Worm (Caenorhabditis elegans) whole organism, L2 larva: ENCODE data around the gene srj-20.
A peak's percentile ranks its signal among the peaks of the same experiment; 100 is the strongest.

Experiments
- C34F6.9 ChIP-seq: fragments of 150-350 bp; optimal IDR thresholded peaks from 2 replicates; lab custom pipeline; 2014; ENCODE audit warnings: missing biosample characterization, missing genetic modification characterization
- R02D3.7 ChIP-seq: fragments of 150-350 bp; optimal IDR thresholded peaks from 2 replicates; lab custom pipeline; 2014; ENCODE audit warnings: missing biosample characterization, missing genetic modification characterization
- Y55F3AM.14 ChIP-seq: fragments of 200-800 bp; sonication (Bioruptor generic); optimal IDR thresholded peaks from 2 replicates; lab custom pipeline; 2018; ENCODE audit warnings: mild to moderate bottlenecking, missing genetic modification characterization, missing compliant biosample characterization
- ZK546.5 ChIP-seq: sonication (generic microtip); optimal IDR thresholded peaks from 2 replicates; lab custom pipeline; 2017; ENCODE audit warnings: missing biosample characterization, missing genetic modification characterization
- alr-1 ChIP-seq: fragments of 150-350 bp; optimal IDR thresholded peaks from 2 replicates; lab custom pipeline; 2014; ENCODE audit warnings: missing biosample characterization, missing genetic modification characterization
- aly-2 ChIP-seq: fragments of 150-350 bp; optimal IDR thresholded peaks from 2 replicates; lab custom pipeline; 2014; ENCODE audit warnings: missing biosample characterization, missing genetic modification characterization
- ama-1 ChIP-seq: fragments of 150-350 bp; optimal IDR thresholded peaks from 2 replicates; lab custom pipeline; 2018; ENCODE audit warnings: inconsistent platforms
- blmp-1 ChIP-seq: sonication (generic microtip); optimal IDR thresholded peaks from 2 replicates; lab custom pipeline; 2017; ENCODE audit warnings: missing genetic modification characterization, mild to moderate bottlenecking, missing compliant biosample characterization, antibody characterized with exemption, moderate library complexity; ENCODE audit not compliant: insufficient read depth
- ceh-16 ChIP-seq: fragments of 150-350 bp; optimal IDR thresholded peaks from 2 replicates; lab custom pipeline; 2014; ENCODE audit warnings: missing biosample characterization, missing genetic modification characterization
- crh-2 ChIP-seq: sonication (generic microtip); optimal IDR thresholded peaks from 2 replicates; lab custom pipeline; 2017; ENCODE audit warnings: missing biosample characterization, missing genetic modification characterization
- dmd-4 ChIP-seq: sonication (generic microtip); optimal IDR thresholded peaks from 2 replicates; lab custom pipeline; 2017; ENCODE audit warnings: missing biosample characterization, missing genetic modification characterization
- egl-27 ChIP-seq: sonication (generic microtip); optimal IDR thresholded peaks from 3 replicates; lab custom pipeline; 2017; ENCODE audit warnings: missing biosample characterization, missing genetic modification reagents, missing genetic modification characterization
- elt-1 ChIP-seq: fragments of 150-350 bp; optimal IDR thresholded peaks from 2 replicates; lab custom pipeline; 2014; ENCODE audit warnings: missing biosample characterization, missing genetic modification characterization
- elt-3 ChIP-seq: sonication (generic microtip); optimal IDR thresholded peaks from 2 replicates; lab custom pipeline; 2017; ENCODE audit warnings: missing biosample characterization, missing genetic modification characterization
- fos-1 ChIP-seq: fragments of 150-350 bp; optimal IDR thresholded peaks from 2 replicates; lab custom pipeline; 2014; ENCODE audit warnings: missing biosample characterization, missing genetic modification characterization
- gmeb-1 ChIP-seq: fragments of 150-350 bp; optimal IDR thresholded peaks from 2 replicates; lab custom pipeline; 2014; ENCODE audit warnings: missing biosample characterization, missing genetic modification characterization
- lin-11 ChIP-seq: fragments of 150-350 bp; sonication (generic microtip); optimal IDR thresholded peaks from 2 replicates; lab custom pipeline; 2014; ENCODE audit warnings: missing biosample characterization, missing genetic modification characterization, inconsistent platforms, mixed read lengths
- lin-13 ChIP-seq: fragments of 150-350 bp; optimal IDR thresholded peaks from 2 replicates; lab custom pipeline; 2014; ENCODE audit warnings: missing biosample characterization, missing genetic modification reagents, missing genetic modification characterization
- lin-39 ChIP-seq: fragments of 150-350 bp; optimal IDR thresholded peaks from 2 replicates; lab custom pipeline; 2014; ENCODE audit warnings: missing biosample characterization, missing genetic modification reagents, missing genetic modification characterization
- lsy-2 ChIP-seq, 2 experiments: fragments of 150-350 bp in 1 of 2; sonication (generic microtip) in 1 of 2; optimal IDR thresholded peaks; 2 replicates each; lab custom pipeline; 2014 to 2017; ENCODE audit warnings: missing biosample characterization in 2 of 2, missing genetic modification characterization in 2 of 2
- mab-5 ChIP-seq: fragments of 150-350 bp; optimal IDR thresholded peaks from 2 replicates; lab custom pipeline; 2014; ENCODE audit warnings: missing biosample characterization, missing genetic modification characterization
- mbf-1 ChIP-seq: sonication (generic microtip); optimal IDR thresholded peaks from 2 replicates; lab custom pipeline; 2017; ENCODE audit warnings: missing biosample characterization, missing genetic modification characterization
- mdl-1 ChIP-seq, 2 experiments: fragments of 150-350 bp in 1 of 2; sonication (generic microtip) in 1 of 2; optimal IDR thresholded peaks; 2 replicates each; lab custom pipeline; 2017; ENCODE audit warnings: missing biosample characterization in 2 of 2, missing genetic modification characterization in 2 of 2
- nhr-10 ChIP-seq: sonication (generic microtip); optimal IDR thresholded peaks from 2 replicates; lab custom pipeline; 2017; ENCODE audit warnings: missing biosample characterization, missing genetic modification characterization
- nhr-11 ChIP-seq: fragments of 150-350 bp; optimal IDR thresholded peaks from 2 replicates; lab custom pipeline; 2014; ENCODE audit warnings: missing biosample characterization, missing genetic modification characterization
- nhr-12 ChIP-seq: fragments of 150-350 bp; optimal IDR thresholded peaks from 2 replicates; lab custom pipeline; 2014; ENCODE audit warnings: missing biosample characterization, missing genetic modification characterization
- nhr-129 ChIP-seq: fragments of 150-350 bp; optimal IDR thresholded peaks from 2 replicates; lab custom pipeline; 2014; ENCODE audit warnings: missing biosample characterization, missing genetic modification characterization
- nhr-21 ChIP-seq: fragments of 150-350 bp; optimal IDR thresholded peaks from 2 replicates; lab custom pipeline; 2014; ENCODE audit warnings: missing biosample characterization, missing genetic modification characterization
- nhr-23 ChIP-seq: fragments of 150-350 bp; optimal IDR thresholded peaks from 2 replicates; lab custom pipeline; 2014; ENCODE audit warnings: missing biosample characterization, missing genetic modification reagents, missing genetic modification characterization
- nhr-237 ChIP-seq: fragments of 150-350 bp; optimal IDR thresholded peaks from 2 replicates; lab custom pipeline; 2014; ENCODE audit warnings: missing biosample characterization, missing genetic modification characterization
- nhr-25 ChIP-seq: fragments of 150-350 bp; sonication (generic microtip); optimal IDR thresholded peaks from 3 replicates; lab custom pipeline; 2014; ENCODE audit warnings: missing biosample characterization, missing genetic modification characterization
- nhr-6 ChIP-seq: fragments of 150-350 bp; optimal IDR thresholded peaks from 2 replicates; lab custom pipeline; 2014; ENCODE audit warnings: missing biosample characterization, missing genetic modification characterization
- nhr-77 ChIP-seq: fragments of 150-350 bp; optimal IDR thresholded peaks from 2 replicates; lab custom pipeline; 2014; ENCODE audit warnings: missing biosample characterization, missing genetic modification characterization
- peb-1 ChIP-seq: fragments of 150-350 bp; optimal IDR thresholded peaks from 2 replicates; lab custom pipeline; 2014; ENCODE audit warnings: missing biosample characterization, missing genetic modification characterization
- sem-4 ChIP-seq: fragments of 150-350 bp; optimal IDR thresholded peaks from 2 replicates; lab custom pipeline; 2014; ENCODE audit warnings: missing biosample characterization, missing genetic modification reagents, missing genetic modification characterization
- skn-1 ChIP-seq: sonication (generic microtip); optimal IDR thresholded peaks from 2 replicates; lab custom pipeline; 2017; ENCODE audit warnings: missing biosample characterization, missing genetic modification characterization
- sma-3 ChIP-seq: sonication (generic microtip); optimal IDR thresholded peaks from 2 replicates; lab custom pipeline; 2016; ENCODE audit warnings: missing genetic modification reagents, missing genetic modification characterization, missing compliant biosample characterization
- sma-9 ChIP-seq, 2 experiments: fragments of 150-350 bp in 1 of 2; sonication (generic microtip) in 1 of 2; optimal IDR thresholded peaks; 2 replicates each; lab custom pipeline; 2014 to 2016; ENCODE audit warnings: missing genetic modification characterization in 2 of 2, mild to moderate bottlenecking in 1 of 2, missing biosample characterization in 1 of 2, missing compliant biosample characterization in 1 of 2, missing genetic modification reagents in 1 of 2, moderate library complexity in 1 of 2
- snpc-4 ChIP-seq: fragments of 150-350 bp; optimal IDR thresholded peaks from 2 replicates; lab custom pipeline; 2014; ENCODE audit warnings: missing biosample characterization, missing genetic modification characterization
- unc-39 ChIP-seq: fragments of 150-350 bp; optimal IDR thresholded peaks from 2 replicates; lab custom pipeline; 2014; ENCODE audit warnings: missing biosample characterization, missing genetic modification characterization
- unc-55 ChIP-seq: fragments of 150-350 bp; sonication (generic microtip); optimal IDR thresholded peaks from 3 replicates; lab custom pipeline; 2014; ENCODE audit warnings: missing biosample characterization, missing genetic modification reagents, missing genetic modification characterization
- unc-62 ChIP-seq: fragments of 150-350 bp; optimal IDR thresholded peaks from 2 replicates; lab custom pipeline; 2014; ENCODE audit warnings: missing biosample characterization, missing genetic modification reagents, missing genetic modification characterization
- zag-1 ChIP-seq: fragments of 150-350 bp; optimal IDR thresholded peaks from 2 replicates; lab custom pipeline; 2014; ENCODE audit warnings: missing biosample characterization, missing genetic modification characterization
- ztf-1 ChIP-seq: fragments of 200-800 bp; sonication (Bioruptor generic); conservative IDR thresholded peaks from 2 replicates; pipeline ENCODE4 v1.3.6; 2022; ENCODE audit warnings: missing genetic modification characterization, missing compliant biosample characterization
- ztf-11 ChIP-seq: sonication (generic microtip); optimal IDR thresholded peaks from 2 replicates; lab custom pipeline; 2017; ENCODE audit warnings: missing biosample characterization, missing genetic modification characterization
- ztf-4 ChIP-seq: fragments of 150-350 bp; optimal IDR thresholded peaks from 2 replicates; lab custom pipeline; 2014; ENCODE audit warnings: missing biosample characterization, missing genetic modification characterization

Gene srj-20

DNA sequence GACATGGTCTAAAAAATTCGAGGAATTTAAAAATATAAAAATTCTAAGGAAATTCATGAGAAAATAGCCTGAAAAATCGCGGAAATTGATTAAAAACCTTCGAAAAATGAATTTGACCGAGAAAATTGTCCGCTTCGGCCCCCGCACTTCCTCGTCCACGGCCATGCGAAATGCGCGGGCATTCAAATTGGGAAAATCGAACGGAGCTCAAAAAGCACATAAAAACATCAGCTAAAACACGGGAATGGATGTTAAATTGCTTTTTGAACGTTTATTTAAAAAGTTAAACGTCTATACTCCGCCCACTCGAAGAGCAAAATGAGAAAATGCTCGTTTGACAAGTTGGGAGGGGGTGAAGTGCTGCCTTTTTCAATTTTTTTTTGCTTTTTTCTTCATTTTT, 30.0 kb upstream of the srj-20 start, which contains the start of gene F53E10.6:
F53E10.6 (minus strand) TSS at position 8 of the 400 bp plus-strand sequence.
- TF ChIP-seq nhr-6 (no peak), snpc-4 (tag; lab: Kevin White, UChicago) (no peak), crh-2 (tag; lab: Kevin White, UChicago) (no peak), ztf-11 (tag; lab: Kevin White, UChicago) (no peak), lin-39 (no peak), C34F6.9 (tag; lab: Kevin White, UChicago) (peak; percentile 38), gmeb-1 (peak; percentile 89), unc-55 (peak; percentile 46), lsy-2 (tag; optimal IDR thresholded peaks at IDR 0.05; lab: Kevin White, UChicago) (peak in 1 of 2 experiments; percentile 40)

ce11 chrV:2601817-2602216, 28.8 kb upstream of the srj-20 start:
- TF ChIP-seq ZK546.5 (tag; lab: Kevin White, UChicago) (no peak), lin-13 (GFP tag; lab: Kevin White, UChicago) (no peak), nhr-23 (tag; lab: Kevin White, UChicago) (no peak), peb-1 (tag; lab: Kevin White, UChicago) (no peak), dmd-4 (tag; lab: Kevin White, UChicago) (no peak), zag-1 (tag; lab: Kevin White, UChicago) (no peak), mab-5 (tag; lab: Kevin White, UChicago) (no peak), nhr-6 (no peak), nhr-11 (tag; lab: Kevin White, UChicago) (no peak), skn-1 (tag; lab: Kevin White, UChicago) (no peak), lin-11 (no peak), nhr-21 (tag; lab: Kevin White, UChicago) (no peak), nhr-129 (no peak), C34F6.9 (tag; lab: Kevin White, UChicago) (no peak), unc-39 (tag; lab: Kevin White, UChicago) (no peak), sem-4 (no peak), mdl-1 (tag; optimal IDR thresholded peaks at IDR 0.05; lab: Kevin White, UChicago) (no peak)

ce11 chrV:2600543-2600942, 27.5 kb upstream of the srj-20 start:
- TF ChIP-seq fos-1 (tag; lab: Kevin White, UChicago), result peak; percentile 29
- no peak for TF ChIP-seq nhr-77 (tag; lab: Kevin White, UChicago)
- no peak for TF ChIP-seq blmp-1 (tag; lab: Kevin White, UChicago)
- no peak for TF ChIP-seq ztf-11 (tag; lab: Kevin White, UChicago)
- no peak for TF ChIP-seq elt-1 (tag; lab: Kevin White, UChicago)
- no peak for TF ChIP-seq R02D3.7
- no peak for TF ChIP-seq ceh-16 (tag; lab: Kevin White, UChicago)
- TF ChIP-seq mdl-1 (tag; optimal IDR thresholded peaks at IDR 0.05; lab: Kevin White, UChicago), result no peak
- no peak for TF ChIP-seq ztf-1 (GFP tag; lab: Robert Waterston, UW)
- TF ChIP-seq Y55F3AM.14 (GFP tag; lab: Kevin White, UChicago), result no peak
- TF ChIP-seq nhr-21 (tag; lab: Kevin White, UChicago), result peak; percentile 56
- peak; percentile 69 for TF ChIP-seq C34F6.9 (tag; lab: Kevin White, UChicago)
- TF ChIP-seq nhr-12, result no peak
- peak; percentile 29 for TF ChIP-seq nhr-237 (tag; lab: Kevin White, UChicago)
- TF ChIP-seq sma-3 (GFP tag; lab: Kevin White, UChicago), result peak; percentile 66
- TF ChIP-seq peb-1 (tag; lab: Kevin White, UChicago), result no peak
- peak; percentile 57 for TF ChIP-seq lin-11
- TF ChIP-seq ama-1, result no peak
- TF ChIP-seq lin-39, result no peak
- no peak for TF ChIP-seq aly-2 (tag; lab: Kevin White, UChicago)
- TF ChIP-seq zag-1 (tag; lab: Kevin White, UChicago), result peak; percentile 30
- TF ChIP-seq nhr-11 (tag; lab: Kevin White, UChicago), result no peak
- TF ChIP-seq skn-1 (tag; lab: Kevin White, UChicago), result no peak
- TF ChIP-seq nhr-129, result peak; percentile 81
- TF ChIP-seq unc-62 (GFP tag; lab: Kevin White, UChicago), result no peak
- TF ChIP-seq elt-3 (tag; lab: Kevin White, UChicago), result no peak
- TF ChIP-seq sma-9 (GFP tag; optimal IDR thresholded peaks at IDR 0.05; lab: Kevin White, UChicago), result peak; percentile 89
- no peak for TF ChIP-seq sma-9 (tag; optimal IDR thresholded peaks at IDR 0.05; lab: Kevin White, UChicago)
- TF ChIP-seq unc-55, result peak; percentile 85
- peak; percentile 33 for TF ChIP-seq mab-5 (tag; lab: Kevin White, UChicago)
- no peak for TF ChIP-seq nhr-25 (tag; lab: Kevin White, UChicago)
- TF ChIP-seq lsy-2 (tag; optimal IDR thresholded peaks at IDR 0.05; lab: Kevin White, UChicago), result peak; percentile 69 to 90
- TF ChIP-seq ZK546.5 (tag; lab: Kevin White, UChicago), result peak; percentile 55
- no peak for TF ChIP-seq mbf-1 (tag; lab: Kevin White, UChicago)
- TF ChIP-seq alr-1 (tag; lab: Kevin White, UChicago), result no peak
- no peak for TF ChIP-seq sem-4
- peak; percentile 46 for TF ChIP-seq snpc-4 (tag; lab: Kevin White, UChicago)
- no peak for TF ChIP-seq unc-39 (tag; lab: Kevin White, UChicago)
- peak; percentile 88 for TF ChIP-seq lin-13 (GFP tag; lab: Kevin White, UChicago)
- TF ChIP-seq gmeb-1, result peak; percentile 99
- no peak for TF ChIP-seq egl-27 (tag; lab: Kevin White, UChicago)
- peak; percentile 28 for TF ChIP-seq ztf-4 (tag; lab: Kevin White, UChicago)
- TF ChIP-seq nhr-23 (tag; lab: Kevin White, UChicago), result no peak
- peak; percentile 24 for TF ChIP-seq nhr-6
- TF ChIP-seq dmd-4 (tag; lab: Kevin White, UChicago), result no peak
- no peak for TF ChIP-seq nhr-10
